Worm (Caenorhabditis elegans) whole organism, L4 larva: ENCODE data around the gene C14A4.9.

ENCODE experiments used
- F26F4.8 ChIP-seq: fragments of 200-800 bp; sonication (Bioruptor generic); conservative IDR thresholded peaks from 2 replicates; pipeline ENCODE4 v1.3.6; 2022; ENCODE audit warnings: missing genetic modification characterization, missing compliant biosample characterization
- F37D6.2 ChIP-seq: sonication (generic microtip); optimal IDR thresholded peaks from 2 replicates; lab custom pipeline; 2016; ENCODE audit warnings: mild to moderate bottlenecking, missing genetic modification characterization, missing compliant biosample characterization
- R02D3.7 ChIP-seq: fragments of 150-350 bp; sonication (generic microtip); optimal IDR thresholded peaks from 3 replicates; lab custom pipeline; 2014; ENCODE audit warnings: missing biosample characterization, missing genetic modification characterization
- Y48G9A.11 ChIP-seq: fragments of 200-800 bp; sonication (Bioruptor generic); IDR thresholded peaks from 2 replicates; pipeline ENCODE4 v1.3.6; 2022; ENCODE audit warnings: missing genetic modification reagents, missing genetic modification characterization, missing compliant biosample characterization
- Y5F2A.4 ChIP-seq: fragments of 200-800 bp; sonication (Bioruptor generic); optimal IDR thresholded peaks from 2 replicates; lab custom pipeline; 2018; ENCODE audit warnings: mild to moderate bottlenecking, missing genetic modification characterization, missing compliant biosample characterization
- Y75B8A.6 ChIP-seq: fragments of 200-800 bp; sonication (Bioruptor generic); IDR thresholded peaks from 2 replicates; pipeline ENCODE4 v1.3.6; 2022; ENCODE audit warnings: missing genetic modification reagents, missing genetic modification characterization, missing compliant biosample characterization
- ZK546.5 ChIP-seq, 2 experiments: sonication (generic microtip); optimal IDR thresholded peaks; 2 replicates each; lab custom pipeline; 2017; ENCODE audit warnings: missing biosample characterization in 2 of 2, missing genetic modification characterization in 2 of 2
- ama-1 ChIP-seq: fragments of 150-350 bp; optimal IDR thresholded peaks from 2 replicates; lab custom pipeline; 2014; ENCODE audit warnings: inconsistent platforms, mixed read lengths
- arid-1 ChIP-seq: fragments of 200-800 bp; sonication (Bioruptor generic); conservative IDR thresholded peaks from 2 replicates; pipeline ENCODE4 v1.3.6; 2022; ENCODE audit warnings: missing genetic modification reagents, missing genetic modification characterization, missing compliant biosample characterization
- ceh-28 ChIP-seq: fragments of 150-350 bp; optimal IDR thresholded peaks from 2 replicates; lab custom pipeline; 2014; ENCODE audit warnings: missing biosample characterization, missing genetic modification reagents, missing genetic modification characterization
- ceh-44 ChIP-seq: fragments of 200-800 bp; sonication (Bioruptor generic); IDR thresholded peaks from 2 replicates; pipeline ENCODE4 v1.3.6; 2022; ENCODE audit warnings: missing genetic modification reagents, missing genetic modification characterization, missing compliant biosample characterization
- ceh-82 ChIP-seq: sonication (generic microtip); optimal IDR thresholded peaks from 2 replicates; lab custom pipeline; 2017; ENCODE audit warnings: missing biosample characterization, missing genetic modification characterization
- cey-2 ChIP-seq: sonication (generic microtip); optimal IDR thresholded peaks from 3 replicates; lab custom pipeline; 2017; ENCODE audit warnings: missing genetic modification characterization, mild to moderate bottlenecking, missing compliant biosample characterization, antibody characterized with exemption, borderline replicate concordance; ENCODE audit not compliant: insufficient read depth
- daf-16 ChIP-seq, 3 experiments: sonication (generic microtip); optimal IDR thresholded peaks; 2 replicates each; lab custom pipeline; 2016 to 2017; ENCODE audit warnings: missing genetic modification characterization in 3 of 3, missing genetic modification reagents in 3 of 3, mild to moderate bottlenecking in 2 of 3, missing compliant biosample characterization in 2 of 3, missing biosample characterization in 1 of 3, moderate library complexity in 1 of 3
- daf-8 ChIP-seq: fragments of 200-800 bp; sonication (Bioruptor generic); IDR thresholded peaks from 2 replicates; pipeline ENCODE4 v1.3.6; 2022; ENCODE audit warnings: missing genetic modification characterization, missing compliant biosample characterization
- dmd-8 ChIP-seq: fragments of 200-800 bp; sonication (Bioruptor generic); IDR thresholded peaks from 2 replicates; pipeline ENCODE4 v1.3.6; 2022; ENCODE audit warnings: missing genetic modification characterization, missing compliant biosample characterization
- dmd-9 ChIP-seq: fragments of 200-800 bp; sonication (Bioruptor generic); IDR thresholded peaks from 2 replicates; pipeline ENCODE4 v1.3.6; 2022; ENCODE audit warnings: missing genetic modification reagents, missing genetic modification characterization, missing compliant biosample characterization
- duxl-1 ChIP-seq: sonication (generic microtip); optimal IDR thresholded peaks from 2 replicates; lab custom pipeline; 2016; ENCODE audit warnings: mild to moderate bottlenecking, missing genetic modification characterization, moderate library complexity, missing compliant biosample characterization; ENCODE audit not compliant: poor library complexity
- dve-1 ChIP-seq: sonication (generic microtip); optimal IDR thresholded peaks from 2 replicates; lab custom pipeline; 2017; ENCODE audit warnings: antibody characterized with exemption, mild to moderate bottlenecking, missing genetic modification characterization, missing compliant biosample characterization; ENCODE audit not compliant: insufficient read depth
- fos-1 ChIP-seq: fragments of 150-350 bp; optimal IDR thresholded peaks from 2 replicates; lab custom pipeline; 2014; ENCODE audit warnings: missing biosample characterization, missing genetic modification characterization
- gei-8 ChIP-seq: fragments of 200-800 bp; sonication (Bioruptor generic); optimal IDR thresholded peaks from 2 replicates; lab custom pipeline; 2018; ENCODE audit warnings: mild to moderate bottlenecking, missing genetic modification characterization, missing compliant biosample characterization
- hlh-11 ChIP-seq: fragments of 200-800 bp; sonication (Bioruptor generic); optimal IDR thresholded peaks from 2 replicates; lab custom pipeline; 2018; ENCODE audit warnings: mild to moderate bottlenecking, missing genetic modification characterization, missing compliant biosample characterization
- hlh-30 ChIP-seq: sonication (generic microtip); optimal IDR thresholded peaks from 2 replicates; lab custom pipeline; 2017; ENCODE audit warnings: antibody characterized with exemption, mild to moderate bottlenecking, missing genetic modification characterization, missing compliant biosample characterization; ENCODE audit not compliant: insufficient read depth
- hmg-1.1 ChIP-seq: fragments of 200-800 bp; sonication (Bioruptor generic); IDR thresholded peaks from 2 replicates; pipeline ENCODE4 v1.3.6; 2022; ENCODE audit warnings: missing genetic modification reagents, missing genetic modification characterization, missing compliant biosample characterization
- jun-1 ChIP-seq: fragments of 150-350 bp; optimal IDR thresholded peaks from 2 replicates; lab custom pipeline; 2014; ENCODE audit warnings: missing biosample characterization, missing genetic modification reagents, missing genetic modification characterization
- lin-29 ChIP-seq: fragments of 200-800 bp; sonication (Bioruptor generic); IDR thresholded peaks from 2 replicates; pipeline ENCODE4 v1.3.6; 2022; ENCODE audit warnings: missing genetic modification reagents, missing genetic modification characterization, missing compliant biosample characterization
- lir-3 ChIP-seq: sonication (generic microtip); optimal IDR thresholded peaks from 2 replicates; lab custom pipeline; 2016; ENCODE audit warnings: mild to moderate bottlenecking, missing genetic modification characterization, missing compliant biosample characterization
- lsy-2 ChIP-seq, 2 experiments: fragments of 150-350 bp in 1 of 2; sonication (generic microtip) in 1 of 2; optimal IDR thresholded peaks; 2 replicates each; lab custom pipeline; 2014 to 2017; ENCODE audit warnings: missing biosample characterization in 2 of 2, missing genetic modification characterization in 2 of 2
- madf-9 ChIP-seq: fragments of 200-800 bp; sonication (Bioruptor generic); conservative IDR thresholded peaks from 2 replicates; pipeline ENCODE4 v1.3.6; 2022; ENCODE audit warnings: missing genetic modification reagents, missing genetic modification characterization, missing compliant biosample characterization
- mdl-1 ChIP-seq, 2 experiments: fragments of 150-350 bp in 1 of 2; sonication (generic microtip) in 1 of 2; optimal IDR thresholded peaks; 2 replicates each; lab custom pipeline; 2014 to 2017; ENCODE audit warnings: missing biosample characterization in 2 of 2, missing genetic modification characterization in 2 of 2
- mep-1 ChIP-seq: fragments of 150-350 bp; sonication (generic microtip); optimal IDR thresholded peaks from 3 replicates; lab custom pipeline; 2014; ENCODE audit warnings: missing biosample characterization, missing genetic modification characterization
- mxl-2 ChIP-seq: fragments of 200-800 bp; sonication (Bioruptor generic); conservative IDR thresholded peaks from 2 replicates; pipeline ENCODE4 v1.3.6; 2022; ENCODE audit warnings: missing genetic modification reagents, missing genetic modification characterization, missing compliant biosample characterization
- nhr-111 ChIP-seq: fragments of 200-800 bp; sonication (Bioruptor generic); optimal IDR thresholded peaks from 2 replicates; lab custom pipeline; 2018; ENCODE audit warnings: mild to moderate bottlenecking, missing genetic modification characterization, missing compliant biosample characterization
- nhr-25 ChIP-seq: sonication (generic microtip); optimal IDR thresholded peaks from 2 replicates; lab custom pipeline; 2017; ENCODE audit warnings: missing genetic modification characterization, mild to moderate bottlenecking, missing compliant biosample characterization, antibody characterized with exemption, moderate library complexity, borderline replicate concordance; ENCODE audit not compliant: insufficient read depth
- nhr-28 ChIP-seq: fragments of 150-350 bp; optimal IDR thresholded peaks from 2 replicates; lab custom pipeline; 2014; ENCODE audit warnings: missing biosample characterization, missing genetic modification characterization
- nhr-42 ChIP-seq: fragments of 200-800 bp; sonication (Bioruptor generic); IDR thresholded peaks from 2 replicates; pipeline ENCODE4 v1.3.6; 2022; ENCODE audit warnings: missing genetic modification characterization, missing compliant biosample characterization
- nhr-77 ChIP-seq: fragments of 150-350 bp; optimal IDR thresholded peaks from 2 replicates; lab custom pipeline; 2014; ENCODE audit warnings: missing biosample characterization, missing genetic modification characterization
- saeg-2 ChIP-seq: fragments of 200-800 bp; sonication (Bioruptor generic); IDR thresholded peaks from 2 replicates; pipeline ENCODE4 v1.3.6; 2022; ENCODE audit warnings: missing genetic modification reagents, missing genetic modification characterization, missing compliant biosample characterization
- skn-1 ChIP-seq: fragments of 150-350 bp; optimal IDR thresholded peaks from 2 replicates; lab custom pipeline; 2014; ENCODE audit warnings: missing biosample characterization, missing genetic modification characterization
- spr-3 ChIP-seq: fragments of 200-800 bp; sonication (Bioruptor generic); optimal IDR thresholded peaks from 2 replicates; lab custom pipeline; 2018; ENCODE audit warnings: mild to moderate bottlenecking, missing genetic modification characterization, missing compliant biosample characterization
- tag-97 ChIP-seq: fragments of 200-800 bp; sonication (Bioruptor generic); IDR thresholded peaks from 2 replicates; pipeline ENCODE4 v1.3.6; 2022; ENCODE audit warnings: missing genetic modification characterization, missing compliant biosample characterization
- unc-39 ChIP-seq: sonication (generic microtip); optimal IDR thresholded peaks from 2 replicates; lab custom pipeline; 2017; ENCODE audit warnings: missing biosample characterization, missing genetic modification characterization
- unc-62 ChIP-seq, 3 experiments: fragments of 150-350 bp in 1 of 3; sonication (generic microtip); optimal IDR thresholded peaks in 2 of 3; peaks in 1 of 3; 1 replicate in 1 of 3; 2 replicates in 2 of 3; lab custom pipeline; 2014 to 2017; ENCODE audit warnings: missing biosample characterization in 3 of 3, missing genetic modification characterization in 3 of 3, missing genetic modification reagents in 3 of 3, missing genotype in 1 of 3
- vab-7 ChIP-seq: fragments of 200-800 bp; sonication (Bioruptor generic); IDR thresholded peaks from 2 replicates; pipeline ENCODE4 v1.3.6; 2022; ENCODE audit warnings: missing genetic modification reagents, missing genetic modification characterization, missing compliant biosample characterization
- zag-1 ChIP-seq: fragments of 150-350 bp; optimal IDR thresholded peaks from 2 replicates; lab custom pipeline; 2014; ENCODE audit warnings: missing biosample characterization, missing genetic modification characterization
- zfp-3 ChIP-seq: fragments of 200-800 bp; sonication (Bioruptor generic); conservative IDR thresholded peaks from 2 replicates; pipeline ENCODE4 v1.3.6; 2022; ENCODE audit warnings: missing genetic modification reagents, missing genetic modification characterization, missing compliant biosample characterization
- zip-2 ChIP-seq: fragments of 150-350 bp; optimal IDR thresholded peaks from 2 replicates; lab custom pipeline; 2014; ENCODE audit warnings: missing biosample characterization, missing genetic modification characterization
- ztf-11 ChIP-seq: fragments of 150-350 bp; optimal IDR thresholded peaks from 2 replicates; lab custom pipeline; 2014; ENCODE audit warnings: missing biosample characterization, missing genetic modification characterization
- ztf-7 ChIP-seq: fragments of 150-350 bp; optimal IDR thresholded peaks from 2 replicates; lab custom pipeline; 2014; ENCODE audit warnings: missing biosample characterization, missing genetic modification characterization

Gene C14A4.9

DNA sequence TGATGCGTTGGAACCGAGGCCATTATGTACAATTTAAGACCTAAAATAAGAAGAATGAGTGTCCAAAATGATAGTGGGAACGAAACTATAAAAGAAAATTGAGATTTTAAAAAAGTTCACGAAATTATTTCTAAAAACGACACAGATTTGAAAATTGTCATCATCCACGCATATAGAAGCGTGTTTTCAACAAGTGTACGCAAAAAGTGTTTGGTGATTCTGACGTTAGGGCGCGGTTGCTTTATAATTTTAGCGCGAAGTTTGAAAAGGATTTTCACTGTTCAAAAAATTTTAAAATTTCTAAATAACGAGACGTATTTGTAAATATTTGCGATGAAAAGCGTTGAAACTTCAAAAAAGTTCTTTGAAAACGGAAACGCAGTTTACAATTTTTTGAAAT lies 35.8 kb upstream of the C14A4.9 start, which contains the start of gene cdc-48.1 (continued):
- TF ChIP-seq tag-97 (GFP tag; lab: Robert Waterston, UW) (0 out of 2 replicates have a peak, but pooled peaks have one; percentile 73), Y5F2A.4 (peak; percentile 97), unc-39 (tag; lab: Kevin White, UChicago) (no peak), zip-2 (tag; lab: Kevin White, UChicago) (peak; percentile 95), mep-1 (tag; lab: Kevin White, UChicago) (peak; percentile 100), daf-16 (GFP tag; optimal IDR thresholded peaks at IDR 0.05; lab: Kevin White, UChicago) (peak; percentile 91 to 94), daf-16 (tag; optimal IDR thresholded peaks at IDR 0.05; lab: Kevin White, UChicago) (peak; percentile 97), ztf-7 (tag; lab: Kevin White, UChicago) (peak; percentile 96), skn-1 (tag; lab: Kevin White, UChicago) (peak; percentile 73), nhr-111 (GFP tag; lab: Kevin White, UChicago) (peak; percentile 79), gei-8 (peak; percentile 96), nhr-77 (peak; percentile 100), dmd-9 (GFP tag; lab: Robert Waterston, UW) (peak; percentile 98), unc-62 (GFP tag; optimal IDR thresholded peaks at IDR 0.05 in 1 of 2; lab: Kevin White, UChicago) (peak; percentile 19 to 100), unc-62 (tag; optimal IDR thresholded peaks at IDR 0.05; lab: Kevin White, UChicago) (no peak), madf-9 (peak; percentile 99), R02D3.7 (tag; lab: Kevin White, UChicago) (peak; percentile 67), F37D6.2 (peak; percentile 97), lsy-2 (tag; optimal IDR thresholded peaks at IDR 0.05; lab: Kevin White, UChicago) (peak; percentile 99), arid-1 (peak; percentile 99), mdl-1 (tag; optimal IDR thresholded peaks at IDR 0.05; lab: Kevin White, UChicago) (peak; percentile 73 to 98), hmg-1.1 (GFP tag; lab: Robert Waterston, UW) (peak; percentile 99), hlh-11 (tag; lab: Kevin White, UChicago) (peak; percentile 99), hlh-30 (peak; percentile 99), F26F4.8 (GFP tag; lab: Robert Waterston, UW) (peak; percentile 54; the same call in 1 of the 2 replicates), daf-8 (peak; percentile 92; the same call in 1 of the 2 replicates), zag-1 (tag; lab: Kevin White, UChicago) (peak; percentile 92), jun-1 (tag; lab: Kevin White, UChicago) (peak; percentile 97), nhr-25 (tag; lab: Kevin White, UChicago) (peak; percentile 98), duxl-1 (tag; lab: Kevin White, UChicago) (peak; percentile 98), saeg-2 (GFP tag; lab: Robert Waterston, UW) (peak; percentile 98), ceh-28 (tag; lab: Kevin White, UChicago) (peak; percentile 72), ceh-82 (tag; lab: Kevin White, UChicago) (peak; percentile 74), spr-3 (GFP tag; lab: Kevin White, UChicago) (peak; percentile 98), nhr-42 (peak; percentile 99), fos-1 (tag; lab: Kevin White, UChicago) (peak; percentile 93), zfp-3 (peak; percentile 100), ceh-44 (GFP tag; lab: Robert Waterston, UW) (peak; percentile 96), Y48G9A.11 (peak; percentile 95), lir-3 (tag; lab: Kevin White, UChicago) (peak; percentile 87), Y75B8A.6 (GFP tag; lab: Robert Waterston, UW) (peak; percentile 99), ZK546.5 (tag; optimal IDR thresholded peaks at IDR 0.05; lab: Kevin White, UChicago) (peak in 1 of 2 experiments; percentile 90), vab-7 (GFP tag; lab: Robert Waterston, UW) (peak; percentile 99), nhr-28 (peak; percentile 99), dmd-8 (GFP tag; lab: Robert Waterston, UW) (peak; percentile 72; the same call in 1 of the 2 replicates), lin-29 (GFP tag; lab: Robert Waterston, UW) (peak; percentile 98), ztf-11 (peak; percentile 58), cey-2 (tag; lab: Kevin White, UChicago) (peak; percentile 95), dve-1 (tag; lab: Kevin White, UChicago) (peak; percentile 100), ama-1 (lab: Kevin White, UChicago) (peak; percentile 85), mxl-2 (GFP tag; lab: Robert Waterston, UW) (peak; percentile 93)
